Worm (Caenorhabditis elegans): ENCODE data around the gene K11D9.3.

Gene K11D9.3

DNA sequence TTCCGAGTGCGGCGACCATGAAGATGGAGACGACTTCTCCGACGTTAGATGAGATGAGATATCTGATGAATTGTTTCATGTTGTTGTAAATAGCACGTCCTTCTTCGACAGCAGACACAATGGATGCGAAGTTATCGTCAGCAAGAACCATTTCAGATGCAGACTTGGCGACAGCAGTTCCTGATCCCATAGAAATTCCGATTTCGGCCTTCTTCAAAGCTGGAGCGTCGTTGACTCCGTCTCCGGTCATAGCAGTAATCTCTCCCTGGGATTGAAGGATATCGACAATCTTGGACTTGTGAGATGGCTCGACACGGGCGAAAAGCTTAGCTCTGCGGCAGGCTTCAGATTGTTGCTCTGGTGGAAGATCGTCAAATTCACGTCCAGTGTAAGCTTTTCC, 11.9 kb upstream of the K11D9.3 start:
- TF ChIP-seq tbx-37 (GFP tag; conservative IDR thresholded peaks at IDR 0.05) = no peak
- TF ChIP-seq ceh-13 (GFP tag; optimal IDR thresholded peaks at IDR 0.05) = no peak
- no peak for TF ChIP-seq hmbx-1 (tag; optimal IDR thresholded peaks at IDR 0.05)
- TF ChIP-seq hmg-4 (GFP tag; optimal IDR thresholded peaks at IDR 0.05) = no peak
- TF ChIP-seq pes-1 (GFP tag; IDR thresholded peaks at IDR 0.05) = no peak
- TF ChIP-seq flt-1 (GFP tag; IDR thresholded peaks at IDR 0.05) = no peak
- no peak for TF ChIP-seq ets-7 (tag; optimal IDR thresholded peaks at IDR 0.05)
- no peak for TF ChIP-seq B0310.2 (tag; optimal IDR thresholded peaks at IDR 0.05)
- no peak for TF ChIP-seq ama-1 (optimal IDR thresholded peaks at IDR 0.05)
- TF ChIP-seq ceh-36 (tag; optimal IDR thresholded peaks at IDR 0.05) = no peak
- no peak for TF ChIP-seq hnd-1 (tag; optimal IDR thresholded peaks at IDR 0.05)
- no peak for TF ChIP-seq aly-1 (tag; optimal IDR thresholded peaks at IDR 0.05)
- TF ChIP-seq tra-4 (tag; optimal IDR thresholded peaks at IDR 0.05) = no peak
- no peak for TF ChIP-seq scrt-1 (GFP tag; IDR thresholded peaks at IDR 0.05)

DNA sequence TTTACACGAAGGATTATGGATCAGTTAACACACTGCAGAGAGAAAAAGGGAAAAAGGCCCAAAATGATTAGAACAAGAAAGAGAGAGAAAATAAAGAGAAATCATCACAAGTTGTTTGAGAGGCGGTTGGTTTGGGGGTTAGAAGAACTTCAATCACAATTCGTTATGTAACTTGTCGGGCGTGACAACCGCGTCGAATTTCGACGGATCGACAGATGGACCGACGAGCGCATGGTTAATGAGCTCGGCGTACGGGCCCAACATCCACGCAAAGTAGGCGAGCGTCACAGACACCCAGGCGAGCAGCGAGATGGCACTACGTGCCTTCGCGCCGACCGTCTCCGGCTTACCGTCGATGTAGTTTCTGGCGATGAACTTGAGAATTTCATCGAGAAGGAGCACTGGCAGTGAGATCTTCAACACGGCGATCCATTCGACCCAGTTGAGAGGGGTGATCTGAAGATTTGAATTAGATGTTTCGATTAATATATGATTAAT, 10.8 kb upstream of the K11D9.3 start:
- TF ChIP-seq scrt-1 (GFP tag; IDR thresholded peaks at IDR 0.05) (no peak), ceh-36 (tag; optimal IDR thresholded peaks at IDR 0.05) (peak; percentile 1), hmbx-1 (tag; optimal IDR thresholded peaks at IDR 0.05) (no peak), hmg-4 (GFP tag; optimal IDR thresholded peaks at IDR 0.05) (no peak), sea-1 (GFP tag; conservative IDR thresholded peaks at IDR 0.05) (no peak), ets-7 (tag; optimal IDR thresholded peaks at IDR 0.05) (no peak), tbx-11 (GFP tag; IDR thresholded peaks at IDR 0.05) (no peak)

DNA sequence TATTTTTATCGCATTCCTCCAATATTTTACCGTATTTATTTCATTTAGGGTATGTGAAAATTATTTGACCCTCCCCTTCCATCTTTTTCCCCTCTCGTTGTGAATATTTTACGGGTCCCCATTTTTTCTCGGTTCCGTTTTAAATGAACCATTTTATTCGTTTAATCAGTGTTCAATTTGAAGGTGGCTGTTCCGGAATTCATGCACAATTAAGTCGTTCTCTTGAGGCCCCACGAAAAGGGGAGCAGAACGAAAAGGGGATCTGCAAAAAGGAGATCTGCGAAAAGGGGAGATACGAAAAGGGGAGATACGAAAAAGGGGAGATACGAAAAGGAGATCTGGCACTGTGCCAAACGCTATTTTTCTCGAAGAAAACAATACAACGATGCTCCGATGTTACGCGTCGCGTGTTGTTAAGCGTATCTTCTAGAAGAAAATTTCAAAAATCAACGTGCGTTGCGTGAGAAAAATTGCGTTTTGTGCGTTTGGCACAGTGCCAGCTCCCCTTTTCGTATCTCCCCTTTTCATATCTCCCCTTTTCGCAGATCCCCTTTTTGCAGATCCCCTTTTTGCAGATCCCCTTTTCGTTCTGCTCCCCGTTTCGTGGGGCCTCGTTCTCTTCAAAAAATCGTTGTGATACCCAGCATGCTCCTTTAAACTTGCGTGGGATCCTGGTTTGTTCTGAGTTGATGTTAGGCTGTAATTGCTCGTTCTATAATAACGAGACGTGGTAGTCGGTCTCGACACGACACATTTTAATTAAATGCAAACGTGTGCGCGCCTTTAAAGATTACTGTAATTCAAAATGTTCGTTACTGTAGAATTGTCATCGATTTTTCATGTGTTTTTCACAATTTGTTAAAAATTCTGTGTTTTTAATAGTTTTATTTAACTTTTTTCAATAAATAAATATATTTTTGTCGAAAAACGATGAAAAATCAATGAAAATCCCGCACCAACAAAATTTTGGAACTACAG, 9.1 kb upstream of the K11D9.3 start:
- peak; percentile 57 for TF ChIP-seq pes-1 (GFP tag; IDR thresholded peaks at IDR 0.05)
- TF ChIP-seq hmbx-1 (tag; optimal IDR thresholded peaks at IDR 0.05) = no peak
- peak; percentile 27; the same call in 1 of the 2 replicates for TF ChIP-seq sea-1 (GFP tag; conservative IDR thresholded peaks at IDR 0.05)
- 0 out of 2 replicates have a peak, but pooled peaks have one; percentile 48 for TF ChIP-seq scrt-1 (GFP tag; IDR thresholded peaks at IDR 0.05)
- peak; percentile 38; the same call in 1 of the 2 replicates for TF ChIP-seq tbx-11 (GFP tag; IDR thresholded peaks at IDR 0.05)

DNA sequence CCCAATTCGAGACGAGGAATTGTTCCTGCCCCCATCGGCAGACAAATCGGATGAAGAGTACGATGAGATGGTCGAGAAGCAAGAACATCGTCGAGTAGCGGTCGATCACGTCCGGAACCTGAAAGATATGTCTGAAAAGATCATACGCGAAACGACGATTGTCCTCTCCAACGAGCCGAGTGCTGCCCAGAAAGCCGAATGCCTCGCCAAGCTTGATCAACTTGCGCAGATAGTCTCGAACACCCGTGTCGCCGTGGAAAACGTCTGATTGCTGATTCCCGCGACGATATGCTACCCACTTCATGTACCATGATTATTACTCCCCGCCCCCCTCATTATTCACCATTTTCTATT, 8.4 kb upstream of the K11D9.3 start:
- TF ChIP-seq flt-1 (GFP tag; IDR thresholded peaks at IDR 0.05) = no peak
- TF ChIP-seq pes-1 (GFP tag; IDR thresholded peaks at IDR 0.05) = no peak
- TF ChIP-seq B0310.2 (tag; optimal IDR thresholded peaks at IDR 0.05) = no peak
- no peak for TF ChIP-seq sea-1 (GFP tag; conservative IDR thresholded peaks at IDR 0.05)
- TF ChIP-seq tbx-11 (GFP tag; IDR thresholded peaks at IDR 0.05) = no peak
- no peak for TF ChIP-seq F13C5.2 (tag; optimal IDR thresholded peaks at IDR 0.05)
- no peak for TF ChIP-seq ama-1 (optimal IDR thresholded peaks at IDR 0.05)
- TF ChIP-seq aly-1 (tag; optimal IDR thresholded peaks at IDR 0.05) = no peak
- TF ChIP-seq ets-7 (tag; optimal IDR thresholded peaks at IDR 0.05) = no peak

DNA sequence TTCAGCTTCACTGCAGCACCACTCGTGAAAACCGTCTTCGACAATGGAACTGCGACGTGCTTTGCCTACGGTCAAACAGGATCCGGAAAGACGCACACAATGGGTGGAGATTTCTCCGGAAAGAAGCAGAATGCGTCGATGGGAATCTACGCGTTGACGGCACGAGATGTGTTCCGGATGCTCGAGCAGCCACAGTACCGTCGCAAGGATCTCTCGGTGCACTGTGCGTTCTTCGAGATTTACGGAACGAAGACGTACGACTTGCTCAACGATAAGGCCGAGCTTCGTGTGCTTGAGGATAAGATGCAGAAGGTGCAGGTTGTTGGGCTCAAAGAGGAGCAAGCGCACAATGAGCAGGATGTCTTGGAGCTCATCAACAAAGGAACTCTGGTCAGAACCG, 7.6 kb upstream of the K11D9.3 start:
- TF ChIP-seq pes-1 (GFP tag; IDR thresholded peaks at IDR 0.05) (no peak), tbx-37 (GFP tag; conservative IDR thresholded peaks at IDR 0.05) (no peak), B0310.2 (tag; optimal IDR thresholded peaks at IDR 0.05) (no peak), scrt-1 (GFP tag; IDR thresholded peaks at IDR 0.05) (no peak), sea-1 (GFP tag; conservative IDR thresholded peaks at IDR 0.05) (no peak), ceh-13 (GFP tag; optimal IDR thresholded peaks at IDR 0.05) (no peak), hnd-1 (tag; optimal IDR thresholded peaks at IDR 0.05) (no peak), hmg-4 (GFP tag; optimal IDR thresholded peaks at IDR 0.05) (no peak), ceh-36 (tag; optimal IDR thresholded peaks at IDR 0.05) (no peak), ama-1 (optimal IDR thresholded peaks at IDR 0.05) (no peak), aly-1 (tag; optimal IDR thresholded peaks at IDR 0.05) (no peak), ets-7 (tag; optimal IDR thresholded peaks at IDR 0.05) (no peak), hmbx-1 (tag; optimal IDR thresholded peaks at IDR 0.05) (no peak), F13C5.2 (tag; optimal IDR thresholded peaks at IDR 0.05) (no peak), tbx-11 (GFP tag; IDR thresholded peaks at IDR 0.05) (no peak), tra-4 (tag; optimal IDR thresholded peaks at IDR 0.05) (no peak), flt-1 (GFP tag; IDR thresholded peaks at IDR 0.05) (no peak)

DNA sequence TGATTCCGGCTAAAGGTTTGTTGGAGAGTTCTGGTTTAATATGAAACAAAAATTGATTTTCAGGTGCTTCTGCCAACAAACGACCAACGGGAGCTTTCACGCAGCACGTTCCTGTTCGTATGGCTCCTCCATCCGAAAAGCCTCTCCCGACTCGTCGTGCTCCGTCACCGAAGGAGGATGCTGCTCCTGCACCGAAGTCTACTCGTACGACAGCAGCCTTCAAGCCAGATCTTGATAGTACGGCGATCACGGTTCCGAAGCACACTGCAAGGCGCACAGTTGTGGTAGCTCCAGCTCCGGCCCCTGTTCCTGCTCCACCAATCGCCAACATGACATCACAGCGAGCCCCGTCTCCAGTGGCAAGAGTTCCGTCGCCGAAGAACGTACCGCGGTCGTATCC, 6.8 kb upstream of the K11D9.3 start:
- TF ChIP-seq aly-1 (tag; optimal IDR thresholded peaks at IDR 0.05) (peak; percentile 38), sea-1 (GFP tag; conservative IDR thresholded peaks at IDR 0.05) (no peak)

DNA sequence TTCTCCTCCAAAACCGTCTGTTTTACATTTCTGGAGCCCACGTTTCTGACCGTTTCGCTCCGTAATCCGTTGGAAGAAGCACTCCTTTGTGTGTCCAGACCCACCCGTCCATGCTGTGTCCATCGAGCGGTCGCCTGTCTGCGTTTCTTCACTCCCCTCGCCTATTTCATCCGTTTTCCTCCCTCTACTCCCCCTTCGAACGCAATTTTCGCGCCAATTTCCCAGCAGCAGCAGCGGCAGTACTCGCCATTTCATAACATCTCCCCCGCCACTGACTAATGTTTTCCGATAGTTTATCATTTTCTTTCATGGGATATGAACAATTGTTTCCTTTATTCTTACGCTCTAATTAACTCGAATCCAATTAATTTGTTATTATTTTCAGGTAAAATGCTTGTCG, 5.9 kb upstream of the K11D9.3 start:
- TF ChIP-seq sea-1 (GFP tag; conservative IDR thresholded peaks at IDR 0.05) (no peak), ceh-13 (GFP tag; optimal IDR thresholded peaks at IDR 0.05) (no peak), flt-1 (GFP tag; IDR thresholded peaks at IDR 0.05) (0 out of 2 replicates have a peak, but pooled peaks have one; percentile 6), hnd-1 (tag; optimal IDR thresholded peaks at IDR 0.05) (no peak), hmg-4 (GFP tag; optimal IDR thresholded peaks at IDR 0.05) (peak; percentile 68), pes-1 (GFP tag; IDR thresholded peaks at IDR 0.05) (no peak), tbx-37 (GFP tag; conservative IDR thresholded peaks at IDR 0.05) (peak; percentile 30; the same call in 1 of the 2 replicates), tbx-11 (GFP tag; IDR thresholded peaks at IDR 0.05) (no peak), F13C5.2 (tag; optimal IDR thresholded peaks at IDR 0.05) (peak; percentile 44)

DNA sequence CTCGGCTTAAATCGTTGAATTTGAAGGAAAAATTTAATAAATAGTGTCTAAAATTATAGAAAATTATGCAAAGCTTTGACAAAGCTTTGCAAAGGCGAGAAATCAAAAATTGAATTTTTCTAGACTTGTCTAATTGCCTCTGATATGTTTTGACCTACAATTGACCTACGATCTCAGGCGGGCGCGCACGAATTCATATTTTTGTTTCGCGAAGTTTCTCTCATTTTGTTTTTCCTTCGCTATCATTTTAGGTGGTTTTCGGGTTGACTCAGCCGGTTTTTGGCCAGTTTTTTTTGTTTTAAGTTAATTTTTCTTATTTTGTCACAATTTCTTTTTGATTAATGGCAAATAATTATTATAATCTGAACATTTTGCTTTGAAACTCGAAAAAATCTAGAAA, 5.2 kb upstream of the K11D9.3 start:
- TF ChIP-seq scrt-1 (GFP tag; IDR thresholded peaks at IDR 0.05) (no peak), tra-4 (tag; optimal IDR thresholded peaks at IDR 0.05) (no peak), ceh-13 (GFP tag; optimal IDR thresholded peaks at IDR 0.05) (no peak), aly-1 (tag; optimal IDR thresholded peaks at IDR 0.05) (no peak), pes-1 (GFP tag; IDR thresholded peaks at IDR 0.05) (no peak), tbx-11 (GFP tag; IDR thresholded peaks at IDR 0.05) (no peak), hmg-4 (GFP tag; optimal IDR thresholded peaks at IDR 0.05) (no peak), flt-1 (GFP tag; IDR thresholded peaks at IDR 0.05) (no peak), ceh-36 (tag; optimal IDR thresholded peaks at IDR 0.05) (no peak), tbx-37 (GFP tag; conservative IDR thresholded peaks at IDR 0.05) (no peak), B0310.2 (tag; optimal IDR thresholded peaks at IDR 0.05) (no peak), ets-7 (tag; optimal IDR thresholded peaks at IDR 0.05) (no peak), hnd-1 (tag; optimal IDR thresholded peaks at IDR 0.05) (no peak), sea-1 (GFP tag; conservative IDR thresholded peaks at IDR 0.05) (no peak), ama-1 (optimal IDR thresholded peaks at IDR 0.05) (no peak), hmbx-1 (tag; optimal IDR thresholded peaks at IDR 0.05) (no peak), F13C5.2 (tag; optimal IDR thresholded peaks at IDR 0.05) (no peak)

Data from whole organism, early embryonic.